Fruit fly (Drosophila melanogaster): ENCODE measurements around the gene CG31832.

dm6 chr2L:15043718-15044117 is 12.2 kb upstream of the CG31832 start:
- TF ChIP-seq ttk (optimal IDR thresholded peaks at IDR 0.05) = no peak
- TF ChIP-seq psq (optimal IDR thresholded peaks at IDR 0.05) = no peak
- no peak for TF ChIP-seq insv (optimal IDR thresholded peaks at IDR 0.05)
- no peak for TF ChIP-seq h (optimal IDR thresholded peaks at IDR 0.05)
- TF ChIP-seq Sin3A (optimal IDR thresholded peaks at IDR 0.05) = no peak
- TF ChIP-seq Myc (optimal IDR thresholded peaks at IDR 0.05) = no peak
